Fruit fly (Drosophila melanogaster) whole organism, prepupa: ENCODE data around the gene scrt.

Source experiments
- Blimp-1 ChIP-seq: fragments of 200-800 bp; sonication (Bioruptor generic); optimal IDR thresholded peaks from 3 replicates; lab custom pipeline; 2017; ENCODE audit warnings: missing biosample characterization, missing genetic modification characterization, mild to moderate bottlenecking, moderate library complexity, missing genetic modification reagents
- CG10631 ChIP-seq: fragments of 200-800 bp; sonication (Bioruptor generic); optimal IDR thresholded peaks from 2 replicates; lab custom pipeline; 2016; ENCODE audit warnings: missing biosample characterization, missing genetic modification characterization
- CG10669 ChIP-seq: fragments of 200-800 bp; sonication (Bioruptor generic); optimal IDR thresholded peaks from 3 replicates; lab custom pipeline; 2018; ENCODE audit warnings: missing biosample characterization, mild to moderate bottlenecking, missing genetic modification characterization, moderate library complexity
- CG11294 ChIP-seq: fragments of 200-800 bp; sonication (Bioruptor generic); IDR thresholded peaks from 2 replicates; pipeline ENCODE4 v1.3.6; 2022; ENCODE audit warnings: missing biosample characterization, missing genetic modification characterization
- CG15336 ChIP-seq: fragments of 200-800 bp; sonication (Bioruptor generic); IDR thresholded peaks from 2 replicates; pipeline ENCODE4 v1.3.6; 2022; ENCODE audit warnings: missing biosample characterization, missing genetic modification characterization
- CG16779 ChIP-seq: fragments of 200-800 bp; sonication (Bioruptor generic); optimal IDR thresholded peaks from 3 replicates; lab custom pipeline; 2017; ENCODE audit warnings: missing biosample characterization, mild to moderate bottlenecking, missing genetic modification characterization
- CG3032 ChIP-seq: fragments of 200-800 bp; optimal IDR thresholded peaks from 2 replicates; lab custom pipeline; 2019; ENCODE audit warnings: missing biosample characterization, mild to moderate bottlenecking, missing genetic modification characterization, moderate library complexity
- CG31627 ChIP-seq: fragments of 200-800 bp; sonication (Bioruptor generic); optimal IDR thresholded peaks from 3 replicates; lab custom pipeline; 2016; ENCODE audit warnings: missing biosample characterization, missing genetic modification characterization
- CG32006 ChIP-seq: fragments of 200-800 bp; sonication (Bioruptor generic); optimal IDR thresholded peaks from 3 replicates; lab custom pipeline; 2017; ENCODE audit warnings: missing biosample characterization, mild to moderate bottlenecking, missing genetic modification characterization
- CG34406 ChIP-seq: fragments of 200-800 bp; sonication (Bioruptor generic); optimal IDR thresholded peaks from 3 replicates; lab custom pipeline; 2016; ENCODE audit warnings: missing biosample characterization, missing genetic modification characterization
- CG3919 ChIP-seq: fragments of 200-800 bp; sonication (Bioruptor generic); optimal IDR thresholded peaks from 3 replicates; lab custom pipeline; 2016; ENCODE audit warnings: missing biosample characterization, missing genetic modification characterization
- CG4318 ChIP-seq: fragments of 200-800 bp; sonication (Bioruptor generic); optimal IDR thresholded peaks from 3 replicates; lab custom pipeline; 2017; ENCODE audit warnings: missing biosample characterization, mild to moderate bottlenecking, missing genetic modification characterization
- CG6163 ChIP-seq: fragments of 200-800 bp; sonication (Bioruptor generic); IDR thresholded peaks from 3 replicates; pipeline ENCODE4 v1.3.6; 2022; ENCODE audit warnings: missing biosample characterization, missing genetic modification characterization
- CG6792 ChIP-seq: fragments of 200-800 bp; sonication (Bioruptor generic); optimal IDR thresholded peaks from 3 replicates; lab custom pipeline; 2016; ENCODE audit warnings: missing biosample characterization, missing genetic modification characterization
- CG7368 ChIP-seq: fragments of 200-800 bp; sonication (Bioruptor generic); optimal IDR thresholded peaks from 3 replicates; lab custom pipeline; 2016; ENCODE audit warnings: missing biosample characterization, missing genetic modification characterization
- CG8119 ChIP-seq: fragments of 200-800 bp; sonication (Bioruptor generic); IDR thresholded peaks from 3 replicates; pipeline ENCODE4 v1.3.6; 2022; ENCODE audit warnings: missing biosample characterization, missing genetic modification characterization
- CG8632 ChIP-seq: fragments of 200-800 bp; sonication (Bioruptor generic); optimal IDR thresholded peaks from 3 replicates; lab custom pipeline; 2016; ENCODE audit warnings: missing biosample characterization, missing genetic modification characterization
- Eip75B ChIP-seq: fragments of 200-800 bp; sonication (Bioruptor generic); optimal IDR thresholded peaks from 3 replicates; lab custom pipeline; 2016; ENCODE audit warnings: missing biosample characterization, missing genetic modification characterization
- Eip78C ChIP-seq: fragments of 200-800 bp; sonication (Bioruptor generic); peaks from one replicate; lab custom pipeline; 2016; ENCODE audit warnings: missing biosample characterization, missing genetic modification characterization
- Eip93F ChIP-seq: fragments of 200-800 bp; sonication (Bioruptor generic); optimal IDR thresholded peaks from 2 replicates; lab custom pipeline; 2016; ENCODE audit warnings: missing biosample characterization, mild to moderate bottlenecking, missing genetic modification characterization
- Ets96B ChIP-seq: fragments of 200-800 bp; optimal IDR thresholded peaks from 2 replicates; lab custom pipeline; 2019; ENCODE audit warnings: missing biosample characterization, mild to moderate bottlenecking, missing genetic modification characterization, moderate library complexity
- Hr38 ChIP-seq: sonication (Bioruptor generic); optimal IDR thresholded peaks from 2 replicates; lab custom pipeline; 2016; ENCODE audit warnings: missing biosample characterization, missing genetic modification characterization
- Hr39 ChIP-seq: fragments of 200-800 bp; sonication (Bioruptor generic); optimal IDR thresholded peaks from 2 replicates; lab custom pipeline; 2016; ENCODE audit warnings: missing biosample characterization, missing genetic modification characterization
- Lpt ChIP-seq: fragments of 200-800 bp; sonication (Bioruptor generic); optimal IDR thresholded peaks from 3 replicates; lab custom pipeline; 2016; ENCODE audit warnings: missing biosample characterization, missing genetic modification characterization
- Met ChIP-seq: fragments of 200-800 bp; sonication (Bioruptor generic); optimal IDR thresholded peaks from 3 replicates; lab custom pipeline; 2016; ENCODE audit warnings: missing biosample characterization, missing genetic modification characterization
- Smox ChIP-seq: fragments of 200-800 bp; sonication (Bioruptor generic); optimal IDR thresholded peaks from 3 replicates; lab custom pipeline; 2016; ENCODE audit warnings: missing biosample characterization, missing genetic modification characterization
- Sox102F ChIP-seq: fragments of 200-800 bp; sonication (Bioruptor generic); optimal IDR thresholded peaks from 2 replicates; lab custom pipeline; 2016; ENCODE audit warnings: missing biosample characterization, mild to moderate bottlenecking, missing genetic modification characterization
- Sox14 ChIP-seq: fragments of 200-800 bp; sonication (Bioruptor generic); optimal IDR thresholded peaks from 3 replicates; lab custom pipeline; 2016; ENCODE audit warnings: missing biosample characterization, missing genetic modification characterization
- Sox15 ChIP-seq: fragments of 200-800 bp; sonication (Bioruptor generic); optimal IDR thresholded peaks from 3 replicates; lab custom pipeline; 2016; ENCODE audit warnings: missing biosample characterization, missing genetic modification characterization
- achi ChIP-seq: fragments of 200-800 bp; sonication (Bioruptor generic); optimal IDR thresholded peaks from 3 replicates; lab custom pipeline; 2016; ENCODE audit warnings: missing biosample characterization, missing genetic modification characterization
- acj6 ChIP-seq: fragments of 200-800 bp; sonication (Bioruptor generic); optimal IDR thresholded peaks from 3 replicates; lab custom pipeline; 2016; ENCODE audit warnings: missing biosample characterization, missing genetic modification characterization
- dac ChIP-seq: fragments of 200-800 bp; sonication (Bioruptor generic); optimal IDR thresholded peaks from 2 replicates; lab custom pipeline; 2017; ENCODE audit warnings: missing biosample characterization, mild to moderate bottlenecking, missing genetic modification characterization
- dsx ChIP-seq: fragments of 200-800 bp; optimal IDR thresholded peaks from 3 replicates; lab custom pipeline; 2019; ENCODE audit warnings: missing biosample characterization, mild to moderate bottlenecking, missing genetic modification characterization, moderate library complexity; ENCODE audit not compliant: poor library complexity, severe bottlenecking
- eg ChIP-seq: fragments of 200-800 bp; sonication (Bioruptor generic); IDR thresholded peaks from 3 replicates; pipeline ENCODE4 v1.3.6; 2022; ENCODE audit warnings: missing biosample characterization, missing genetic modification characterization
- esn ChIP-seq: fragments of 200-800 bp; sonication (Bioruptor generic); optimal IDR thresholded peaks from 2 replicates; lab custom pipeline; 2016; ENCODE audit warnings: missing biosample characterization, mild to moderate bottlenecking, missing genetic modification characterization, moderate library complexity
- fd59A ChIP-seq: fragments of 200-800 bp; sonication (Bioruptor generic); optimal IDR thresholded peaks from 2 replicates; lab custom pipeline; 2017; ENCODE audit warnings: missing biosample characterization, mild to moderate bottlenecking, missing genetic modification characterization, missing genetic modification reagents
- fd85E ChIP-seq: fragments of 200-800 bp; sonication (Bioruptor generic); optimal IDR thresholded peaks from 3 replicates; lab custom pipeline; 2016; ENCODE audit warnings: missing biosample characterization, missing genetic modification characterization
- pdm3 ChIP-seq: fragments of 200-800 bp; sonication (Bioruptor generic); optimal IDR thresholded peaks from 3 replicates; lab custom pipeline; 2016; ENCODE audit warnings: missing biosample characterization, missing genetic modification characterization
- salr ChIP-seq, 2 experiments: fragments of 200-800 bp; sonication (Bioruptor generic); optimal IDR thresholded peaks; 3 replicates each; lab custom pipeline; 2016 to 2018; ENCODE audit warnings: missing biosample characterization in 2 of 2, missing genetic modification characterization in 2 of 2, mild to moderate bottlenecking in 1 of 2
- spab ChIP-seq: fragments of 200-800 bp; sonication (Bioruptor generic); optimal IDR thresholded peaks from 2 replicates; lab custom pipeline; 2017; ENCODE audit warnings: missing biosample characterization, mild to moderate bottlenecking, missing genetic modification characterization, missing genetic modification reagents
- ss ChIP-seq, 2 experiments: fragments of 200-800 bp; sonication (Bioruptor generic); optimal IDR thresholded peaks; 2 replicates in 1 of 2; 3 replicates in 1 of 2; lab custom pipeline; 2017 to 2018; ENCODE audit warnings: mild to moderate bottlenecking in 2 of 2, missing biosample characterization in 2 of 2, missing genetic modification characterization in 2 of 2, moderate library complexity in 1 of 2
- svp ChIP-seq: fragments of 200-800 bp; sonication (Bioruptor generic); peaks from one replicate; lab custom pipeline; 2016; ENCODE audit warnings: missing biosample characterization, missing genetic modification characterization
- topi ChIP-seq: fragments of 200-800 bp; sonication (Bioruptor generic); optimal IDR thresholded peaks from 3 replicates; lab custom pipeline; 2016; ENCODE audit warnings: missing biosample characterization, missing genetic modification characterization

The scrt gene

dm6 chr3L:3947301-3947941 lies 36.3 kb upstream of the scrt start, which contains the start of gene CG10853:
TSS of gene CG10853 (plus strand) at chr3L:3947891.
- TF ChIP-seq CG6792 (GFP tag; lab: Kevin White, UChicago) (no peak), spab (GFP tag; lab: Kevin White, UChicago) (no peak), dsx (GFP tag; lab: Kevin White, UChicago) (peak; percentile 14), esn (GFP tag; lab: Kevin White, UChicago) (no peak)

DNA sequence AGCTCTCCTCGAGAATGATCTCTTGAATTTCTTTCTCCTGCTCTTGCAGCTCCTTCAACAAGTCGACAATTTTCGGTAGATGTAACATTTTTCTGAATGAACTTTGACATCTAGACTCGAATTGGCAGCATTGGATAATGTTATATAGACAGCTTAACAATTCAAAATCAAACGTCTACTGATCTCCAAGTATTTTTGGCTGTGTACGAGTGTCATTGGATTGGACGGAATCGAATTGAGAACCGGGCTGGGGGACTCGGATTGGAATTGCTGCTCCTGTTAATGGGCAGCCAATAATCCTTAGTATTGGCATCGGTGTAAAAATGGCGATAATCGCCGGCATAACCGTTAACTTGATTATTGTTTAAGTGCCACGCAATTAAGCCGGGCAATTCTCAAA lies 34.5 kb upstream of the scrt start, which contains the start of gene CG14983:
TSS of gene CG14983 (minus strand) at position 101 of the 400 bp plus-strand sequence.
- TF ChIP-seq svp (GFP tag; lab: Kevin White, UChicago) (peak; percentile 37), Sox102F (GFP tag; lab: Kevin White, UChicago) (no peak)

dm6 chr3L:3951875-3952274 lies 31.8 kb upstream of the scrt start:
- TF ChIP-seq Eip78C (GFP tag; lab: Kevin White, UChicago) = peak; percentile 21
- no peak for TF ChIP-seq CG32006 (GFP tag; lab: Kevin White, UChicago)
- peak; percentile 24; the same call in 1 of the 3 replicates for TF ChIP-seq CG6163

DNA sequence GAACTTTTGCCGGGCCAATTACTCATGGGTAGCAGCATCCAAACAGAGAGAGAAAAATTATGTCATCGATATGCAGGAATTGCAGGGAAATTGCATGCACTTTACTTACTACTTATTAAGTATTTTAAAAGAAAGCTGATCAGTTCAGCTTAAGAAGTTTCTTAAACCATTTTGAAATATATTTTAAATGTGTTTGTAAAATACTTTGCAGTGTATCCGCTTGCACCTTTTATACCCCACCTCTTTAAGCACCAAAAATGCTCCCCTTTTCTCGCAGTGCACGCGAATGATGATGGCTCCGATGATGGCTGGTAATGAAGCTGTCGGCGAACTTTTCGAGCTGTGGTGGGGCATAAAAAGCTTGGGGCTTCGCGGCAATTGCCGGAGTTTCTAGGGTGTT lies 31.2 kb upstream of the scrt start, which contains the start of gene CG14984:
TSS of gene CG14984 (minus strand) at position 83 of the 400 bp plus-strand sequence.
- TF ChIP-seq Eip93F (GFP tag; lab: Kevin White, UChicago) (no peak), Hr38 (GFP tag; lab: Kevin White, UChicago) (no peak), CG15336 (peak; percentile 75), Sox14 (GFP tag; lab: Kevin White, UChicago) (peak; percentile 82), CG3032 (tag; lab: Kevin White, UChicago) (peak; percentile 89), CG10669 (GFP tag; lab: Kevin White, UChicago) (peak; percentile 90), CG8632 (GFP tag; lab: Kevin White, UChicago) (peak; percentile 78), eg (GFP tag; lab: Robert Waterston, UW) (peak; percentile 81), CG32006 (GFP tag; lab: Kevin White, UChicago) (peak; percentile 71), CG31627 (GFP tag; lab: Kevin White, UChicago) (peak; percentile 82), Lpt (GFP tag; lab: Kevin White, UChicago) (no peak), fd85E (GFP tag; lab: Kevin White, UChicago) (peak; percentile 16), Sox102F (GFP tag; lab: Kevin White, UChicago) (peak; percentile 68), Hr39 (GFP tag; lab: Kevin White, UChicago) (peak; percentile 75), Eip78C (GFP tag; lab: Kevin White, UChicago) (peak; percentile 96), CG7368 (GFP tag; lab: Kevin White, UChicago) (peak; percentile 84), CG8119 (GFP tag; lab: Robert Waterston, UW) (peak; percentile 81), Blimp-1 (GFP tag; lab: Kevin White, UChicago) (peak; percentile 53), svp (GFP tag; lab: Kevin White, UChicago) (peak; percentile 91), CG11294 (GFP tag; lab: Robert Waterston, UW) (peak; percentile 55; the same call in 1 of the 2 replicates), acj6 (peak; percentile 84), Eip75B (peak; percentile 81), CG4318 (GFP tag; lab: Kevin White, UChicago) (peak; percentile 37), achi (GFP tag; lab: Kevin White, UChicago) (peak; percentile 79), CG3919 (peak; percentile 90), salr (GFP tag; optimal IDR thresholded peaks at IDR 0.05; lab: Kevin White, UChicago) (peak; percentile 71 to 81), CG34406 (peak; percentile 77), ss (GFP tag; optimal IDR thresholded peaks at IDR 0.05; lab: Kevin White, UChicago) (peak; percentile 66 to 74), pdm3 (peak; percentile 77), Smox (GFP tag; lab: Kevin White, UChicago) (peak; percentile 73), esn (GFP tag; lab: Kevin White, UChicago) (peak; percentile 78), Met (GFP tag; lab: Kevin White, UChicago) (peak; percentile 79), dsx (GFP tag; lab: Kevin White, UChicago) (peak; percentile 60), Ets96B (tag; lab: Kevin White, UChicago) (peak; percentile 88), Sox15 (peak; percentile 65), fd59A (GFP tag; lab: Kevin White, UChicago) (peak; percentile 73), topi (peak; percentile 88), CG10631 (GFP tag; lab: Kevin White, UChicago) (peak; percentile 71), dac (GFP tag; lab: Kevin White, UChicago) (no peak), CG16779 (tag; lab: Kevin White, UChicago) (no peak)
